Worm (Caenorhabditis elegans): ENCODE measurements around the gene Y62E10A.13.

- no peak for TF ChIP-seq unc-39 (tag; optimal IDR thresholded peaks at IDR 0.05)
- no peak for TF ChIP-seq ceh-16 (tag; optimal IDR thresholded peaks at IDR 0.05)
- TF ChIP-seq ceh-28 (tag; optimal IDR thresholded peaks at IDR 0.05): no peak
- TF ChIP-seq unc-62 (GFP tag; optimal IDR thresholded peaks at IDR 0.05): no peak
- TF ChIP-seq eor-1 (tag; optimal IDR thresholded peaks at IDR 0.05): no peak
- TF ChIP-seq fkh-10 (GFP tag; optimal IDR thresholded peaks at IDR 0.05): no peak
- no peak for TF ChIP-seq nhr-25 (tag; optimal IDR thresholded peaks at IDR 0.05)
- no peak for TF ChIP-seq egl-27 (tag; optimal IDR thresholded peaks at IDR 0.05)
- no peak for TF ChIP-seq lin-39 (tag; optimal IDR thresholded peaks at IDR 0.05)
Observed at ce11 chrIV:13369120-13369842, 29.6 kb downstream of the Y62E10A.13 start, which contains the start of gene agt-1.
